Worm (Caenorhabditis elegans) whole organism, young adult: ENCODE measurements around the gene fem-1.

Experiments
- D2030.7 ChIP-seq: fragments of 200-800 bp; sonication (Bioruptor generic); IDR thresholded peaks from 2 replicates; pipeline ENCODE4 v1.3.6; 2022; ENCODE audit warnings: missing genetic modification reagents, missing genetic modification characterization, missing compliant biosample characterization
- F23B12.7 ChIP-seq: sonication (generic microtip); optimal IDR thresholded peaks from 2 replicates; lab custom pipeline; 2017; ENCODE audit warnings: missing genetic modification characterization, mild to moderate bottlenecking, missing compliant biosample characterization, antibody characterized with exemption, moderate library complexity; ENCODE audit not compliant: insufficient read depth
- Y67H2A.10 ChIP-seq: fragments of 200-800 bp; sonication (Bioruptor generic); conservative IDR thresholded peaks from 2 replicates; pipeline ENCODE4 v1.3.6; 2022; ENCODE audit warnings: missing genetic modification reagents, missing genetic modification characterization, missing compliant biosample characterization
- ceh-100 ChIP-seq: fragments of 200-800 bp; sonication (Bioruptor generic); IDR thresholded peaks from 2 replicates; pipeline ENCODE4 v1.3.6; 2022; ENCODE audit warnings: missing genetic modification reagents, missing genetic modification characterization, missing compliant biosample characterization
- mes-4 ChIP-seq: sonication (generic microtip); optimal IDR thresholded peaks from 2 replicates; lab custom pipeline; 2016; ENCODE audit warnings: missing genotype, missing genetic modification characterization, missing compliant biosample characterization
- snpc-4 ChIP-seq, 5 experiments: fragments of 150-350 bp in 1 of 5; sonication (generic microtip) in 4 of 5; optimal IDR thresholded peaks; 2 replicates each; lab custom pipeline; 2014 to 2018; ENCODE audit warnings: missing genetic modification characterization in 5 of 5, missing biosample characterization in 3 of 5, antibody characterized with exemption in 2 of 5, mild to moderate bottlenecking in 2 of 5, missing compliant biosample characterization in 2 of 5, missing genotype in 2 of 5, moderate library complexity in 2 of 5, missing genetic modification reagents in 1 of 5
- unc-130 ChIP-seq: sonication (generic microtip); optimal IDR thresholded peaks from 2 replicates; lab custom pipeline; 2016; ENCODE audit warnings: missing genetic modification reagents, missing genetic modification characterization, missing compliant biosample characterization

ce11 chrIV:5554168-5554567 is 16.4 kb upstream of the fem-1 start:
- TF ChIP-seq unc-130 (GFP tag; lab: Kevin White, UChicago) = no peak
- TF ChIP-seq F23B12.7 (tag; lab: Kevin White, UChicago) = no peak
- TF ChIP-seq D2030.7 = no peak
- TF ChIP-seq mes-4 (tag; lab: Kevin White, UChicago) = no peak
- no peak for TF ChIP-seq Y67H2A.10
- no peak for TF ChIP-seq snpc-4 (GFP tag; optimal IDR thresholded peaks at IDR 0.05; lab: Kevin White, UChicago)
- TF ChIP-seq snpc-4 (tag; optimal IDR thresholded peaks at IDR 0.05; lab: Kevin White, UChicago) = no peak
- no peak for TF ChIP-seq ceh-100 (GFP tag; lab: Robert Waterston, UW)
